Worm (Caenorhabditis elegans): ENCODE data around the gene ulp-2.

DNA sequence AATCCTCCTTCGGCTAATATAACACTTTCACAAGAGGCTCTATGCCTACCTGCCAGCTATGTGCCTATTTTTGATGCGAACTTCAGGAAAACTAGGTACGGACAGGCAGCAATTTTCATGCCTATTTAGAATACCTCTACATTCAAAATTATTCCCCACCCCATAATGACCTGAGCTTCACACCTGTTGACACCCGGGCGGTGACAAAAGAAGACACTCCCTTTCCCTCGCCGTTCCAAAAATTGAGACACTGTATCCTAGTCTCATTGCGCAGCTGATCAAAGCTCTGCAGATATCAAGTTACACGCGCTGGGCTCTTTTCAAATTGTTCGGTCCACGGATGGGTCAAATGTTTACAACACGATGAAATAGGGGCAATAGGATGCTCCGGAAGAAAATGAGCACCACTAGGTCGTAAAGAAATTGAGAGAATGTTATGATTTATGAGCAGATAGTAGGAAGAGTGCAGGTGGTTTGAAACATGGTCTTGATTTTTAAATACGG is 14.8 kb upstream of the ulp-2 start:
- no peak for TF ChIP-seq dmd-9 (GFP tag; IDR thresholded peaks at IDR 0.05)
- TF ChIP-seq pqm-1 (tag; optimal IDR thresholded peaks at IDR 0.05): no peak
- TF ChIP-seq egl-27 (tag; optimal IDR thresholded peaks at IDR 0.05): no peak
